Fruit fly (Drosophila melanogaster): Measurements from ENCODE around the gene Pkc98E.

The Pkc98E gene

dm6 chr3R:29039704-29040430 is 911 bp downstream of the Pkc98E start (continued):
- TF ChIP-seq dan (GFP tag; IDR thresholded peaks at IDR 0.05): no peak
- peak; percentile 69 for TF ChIP-seq CG3847 (GFP tag; IDR thresholded peaks at IDR 0.05)
- TF ChIP-seq NC2α (GFP tag; optimal IDR thresholded peaks at IDR 0.05): no peak
- peak; percentile 28 for TF ChIP-seq gem (tag; optimal IDR thresholded peaks at IDR 0.05)
- no peak for TF ChIP-seq CG14710 (tag; optimal IDR thresholded peaks at IDR 0.05)
- no peak for TF ChIP-seq CG16779 (GFP tag; IDR thresholded peaks at IDR 0.05)
- TF ChIP-seq gfzf (GFP tag; optimal IDR thresholded peaks at IDR 0.05): no peak
- peak; percentile 10 for TF ChIP-seq Myb (GFP tag; optimal IDR thresholded peaks at IDR 0.05)
- peak; percentile 48; the same call in 2 of the 3 replicates for TF ChIP-seq ci (GFP tag; IDR thresholded peaks at IDR 0.05)
- TF ChIP-seq sna (GFP tag; IDR thresholded peaks at IDR 0.05; ENCODE audit: partially characterized antibody): 0 out of 2 replicates have a peak, but pooled peaks have one; percentile 30
- no peak for TF ChIP-seq gcm2 (GFP tag; optimal IDR thresholded peaks at IDR 0.05)
- no peak for TF ChIP-seq CG1832 (GFP tag; optimal IDR thresholded peaks at IDR 0.05)
- no peak for TF ChIP-seq Awh (GFP tag; IDR thresholded peaks at IDR 0.05)
- TF ChIP-seq ken (GFP tag; IDR thresholded peaks at IDR 0.05): no peak
- TF ChIP-seq CG11398 (GFP tag; optimal IDR thresholded peaks at IDR 0.05): no peak
- TF ChIP-seq CG5245 (GFP tag; optimal IDR thresholded peaks at IDR 0.05): no peak
- TF ChIP-seq jumu (GFP tag; optimal IDR thresholded peaks at IDR 0.05): peak; percentile 25
- no peak for TF ChIP-seq her (GFP tag; optimal IDR thresholded peaks at IDR 0.05)
- TF ChIP-seq bab2 (GFP tag; optimal IDR thresholded peaks at IDR 0.05): no peak
- no peak for TF ChIP-seq BEAF-32 (GFP tag; optimal IDR thresholded peaks at IDR 0.05)
- no peak for TF ChIP-seq CG7271 (tag; optimal IDR thresholded peaks at IDR 0.05)
- 0 out of 2 replicates have a peak, but pooled peaks have one; percentile 12 for TF ChIP-seq CG14441 (GFP tag; IDR thresholded peaks at IDR 0.05)
- TF ChIP-seq wor (GFP tag; IDR thresholded peaks at IDR 0.05): no peak
- TF ChIP-seq CG2202 (tag; optimal IDR thresholded peaks at IDR 0.05): no peak
- TF ChIP-seq Doc2 (GFP tag; IDR thresholded peaks at IDR 0.05): no peak
- TF ChIP-seq CG3995 (GFP tag; optimal IDR thresholded peaks at IDR 0.05): no peak
- TF ChIP-seq fd96Cb (tag; optimal IDR thresholded peaks at IDR 0.05): peak; percentile 8
- 0 out of 2 replicates have a peak, but pooled peaks have one; percentile 16 for TF ChIP-seq Dref (GFP tag; IDR thresholded peaks at IDR 0.05)
- no peak for TF ChIP-seq btn (GFP tag; optimal IDR thresholded peaks at IDR 0.05)
- no peak for TF ChIP-seq CG10565 (GFP tag; optimal IDR thresholded peaks at IDR 0.05)
- no peak for TF ChIP-seq CG18262 (tag; optimal IDR thresholded peaks at IDR 0.05)
- peak; percentile 17 for TF ChIP-seq dmrt11E (tag; optimal IDR thresholded peaks at IDR 0.05)
- peak; percentile 43 for TF ChIP-seq CG18599 (GFP tag; optimal IDR thresholded peaks at IDR 0.05)
- no peak for TF ChIP-seq hbn (GFP tag; IDR thresholded peaks at IDR 0.05; ENCODE audit: partially characterized antibody)
- TF ChIP-seq CG17802 (tag; optimal IDR thresholded peaks at IDR 0.05): peak; percentile 2
- TF ChIP-seq HmgD (GFP tag; optimal IDR thresholded peaks at IDR 0.05): no peak
- no peak for TF ChIP-seq bbx (GFP tag; IDR thresholded peaks at IDR 0.05; ENCODE audit: partially characterized antibody)
- no peak for TF ChIP-seq CG17328 (GFP tag; IDR thresholded peaks at IDR 0.05)
- no peak for TF ChIP-seq CG7372 (GFP tag; IDR thresholded peaks at IDR 0.05)
- TF ChIP-seq knrl (GFP tag; IDR thresholded peaks at IDR 0.05; ENCODE audit: partially characterized antibody): no peak
- TF ChIP-seq CG16813 (GFP tag; IDR thresholded peaks at IDR 0.05; ENCODE audit: partially characterized antibody): no peak
- 0 out of 3 replicates have a peak, but pooled peaks have one; percentile 50 for TF ChIP-seq zfh1 (GFP tag; IDR thresholded peaks at IDR 0.05)
- no peak for TF ChIP-seq CG31388 (GFP tag; optimal IDR thresholded peaks at IDR 0.05)
- TF ChIP-seq schlank (tag; optimal IDR thresholded peaks at IDR 0.05): no peak
- TF ChIP-seq Nf-YC (tag; optimal IDR thresholded peaks at IDR 0.05): peak; percentile 91
- TF ChIP-seq tgo (GFP tag; IDR thresholded peaks at IDR 0.05): no peak; the same call in 2 of the 3 replicates
- no peak for TF ChIP-seq CG7963 (GFP tag; IDR thresholded peaks at IDR 0.05; ENCODE audit: partially characterized antibody)
- TF ChIP-seq CG11560 (tag; IDR thresholded peaks at IDR 0.05): no peak
- TF ChIP-seq Hey (tag; optimal IDR thresholded peaks at IDR 0.05): no peak
- no peak for TF ChIP-seq p53 (GFP tag; optimal IDR thresholded peaks at IDR 0.05)
